Fruit fly (Drosophila melanogaster): Measurements from ENCODE around the gene amx.

- TF ChIP-seq Pif1A (GFP tag; optimal IDR thresholded peaks at IDR 0.05) (no peak), gl (tag; optimal IDR thresholded peaks at IDR 0.05) (no peak), CG17806 (tag; optimal IDR thresholded peaks at IDR 0.05) (no peak), fd96Ca (GFP tag; IDR thresholded peaks at IDR 0.05) (no peak), EcR (GFP tag; optimal IDR thresholded peaks at IDR 0.05) (no peak), Snoo (tag; optimal IDR thresholded peaks at IDR 0.05) (no peak), CG9948 (tag; optimal IDR thresholded peaks at IDR 0.05) (no peak), D1 (tag; optimal IDR thresholded peaks at IDR 0.05) (no peak), CG34367 (tag; optimal IDR thresholded peaks at IDR 0.05) (no peak), CG12605 (GFP tag; IDR thresholded peaks at IDR 0.05) (no peak), CG8301 (tag; optimal IDR thresholded peaks at IDR 0.05) (no peak), Pif1B (GFP tag; optimal IDR thresholded peaks at IDR 0.05) (no peak), CG13204 (GFP tag; optimal IDR thresholded peaks at IDR 0.05) (no peak)
Measured at dm6 chrX:9282783-9283289, 35.7 kb upstream of the amx start, which contains the start of gene c11.1.
